Worm (Caenorhabditis elegans): ENCODE results near the gene ile-2.

The ile-2 gene

ce11 chrX:768061-768646, at the start of gene ile-2, which contains the start of gene trap-2:
TSS of gene ile-2 (plus strand) at chrX:768596.
TSS of gene trap-2 (minus strand) at chrX:768069.
- peak; percentile 81 for TF ChIP-seq W03F9.2 (tag; optimal IDR thresholded peaks at IDR 0.05)
- TF ChIP-seq dao-5 (tag; optimal IDR thresholded peaks at IDR 0.05): peak; percentile 23
- TF ChIP-seq him-1 (tag; optimal IDR thresholded peaks at IDR 0.05): peak; percentile 51

- TF ChIP-seq dao-5 (tag; optimal IDR thresholded peaks at IDR 0.05): no peak
- no peak for TF ChIP-seq W03F9.2 (tag; optimal IDR thresholded peaks at IDR 0.05)
- no peak for TF ChIP-seq him-1 (tag; optimal IDR thresholded peaks at IDR 0.05)
Observed at ce11 chrX:725868-726267, 42.5 kb upstream of the ile-2 start, which contains the start of gene sli-1. TSS of gene sli-1 (minus strand) at chrX:725968.

ce11 chrX:726295-726694, 42.1 kb upstream of the ile-2 start:
- no peak for TF ChIP-seq him-1 (tag; optimal IDR thresholded peaks at IDR 0.05)
- no peak for TF ChIP-seq W03F9.2 (tag; optimal IDR thresholded peaks at IDR 0.05)
- TF ChIP-seq dao-5 (tag; optimal IDR thresholded peaks at IDR 0.05): no peak

- TF ChIP-seq him-1 (tag; optimal IDR thresholded peaks at IDR 0.05) (no peak), W03F9.2 (tag; optimal IDR thresholded peaks at IDR 0.05) (peak; percentile 57), dao-5 (tag; optimal IDR thresholded peaks at IDR 0.05) (no peak)
Observed at ce11 chrX:727737-728136, 40.7 kb upstream of the ile-2 start.

ce11 chrX:729062-729461, 39.3 kb upstream of the ile-2 start:
- TF ChIP-seq him-1 (tag; optimal IDR thresholded peaks at IDR 0.05): no peak
- TF ChIP-seq W03F9.2 (tag; optimal IDR thresholded peaks at IDR 0.05): no peak
- TF ChIP-seq dao-5 (tag; optimal IDR thresholded peaks at IDR 0.05): no peak

- TF ChIP-seq dao-5 (tag; optimal IDR thresholded peaks at IDR 0.05) (no peak), him-1 (tag; optimal IDR thresholded peaks at IDR 0.05) (no peak), W03F9.2 (tag; optimal IDR thresholded peaks at IDR 0.05) (no peak)
Observed at ce11 chrX:735572-735971, 32.8 kb upstream of the ile-2 start, which contains the start of gene npr-19. TSS of gene npr-19 (minus strand) at chrX:735672.

ce11 chrX:736989-737388, 31.4 kb upstream of the ile-2 start:
- TF ChIP-seq W03F9.2 (tag; optimal IDR thresholded peaks at IDR 0.05) (no peak), dao-5 (tag; optimal IDR thresholded peaks at IDR 0.05) (no peak), him-1 (tag; optimal IDR thresholded peaks at IDR 0.05) (no peak)

ce11 chrX:748319-748718, 20.1 kb upstream of the ile-2 start:
- TF ChIP-seq him-1 (tag; optimal IDR thresholded peaks at IDR 0.05): no peak
- no peak for TF ChIP-seq dao-5 (tag; optimal IDR thresholded peaks at IDR 0.05)
- no peak for TF ChIP-seq W03F9.2 (tag; optimal IDR thresholded peaks at IDR 0.05)

ce11 chrX:759634-760033, 8.8 kb upstream of the ile-2 start, which contains the start of gene aex-3:
TSS of gene aex-3 (minus strand) at chrX:759734.
- TF ChIP-seq him-1 (tag; optimal IDR thresholded peaks at IDR 0.05) (no peak), dao-5 (tag; optimal IDR thresholded peaks at IDR 0.05) (no peak), W03F9.2 (tag; optimal IDR thresholded peaks at IDR 0.05) (no peak)

- TF ChIP-seq W03F9.2 (tag; optimal IDR thresholded peaks at IDR 0.05) (no peak), him-1 (tag; optimal IDR thresholded peaks at IDR 0.05) (no peak), dao-5 (tag; optimal IDR thresholded peaks at IDR 0.05) (no peak)
Observed at ce11 chrX:760579-760978, 7.8 kb upstream of the ile-2 start.

ce11 chrX:763452-763851, 4.9 kb upstream of the ile-2 start, which contains the start of gene dyf-11:
TSS of gene dyf-11 (plus strand) at chrX:763752.
- TF ChIP-seq dao-5 (tag; optimal IDR thresholded peaks at IDR 0.05) (no peak), him-1 (tag; optimal IDR thresholded peaks at IDR 0.05) (no peak), W03F9.2 (tag; optimal IDR thresholded peaks at IDR 0.05) (no peak)

- TF ChIP-seq dao-5 (tag; optimal IDR thresholded peaks at IDR 0.05) (no peak), W03F9.2 (tag; optimal IDR thresholded peaks at IDR 0.05) (no peak), him-1 (tag; optimal IDR thresholded peaks at IDR 0.05) (no peak)
Observed at ce11 chrX:769550-769949, 1.2 kb downstream of the ile-2 start.

ce11 chrX:770537-770936, 2.1 kb downstream of the ile-2 start, which contains the start of gene T04G9.7:
TSS of gene T04G9.7 (plus strand) at chrX:770837.
- TF ChIP-seq dao-5 (tag; optimal IDR thresholded peaks at IDR 0.05) (no peak), W03F9.2 (tag; optimal IDR thresholded peaks at IDR 0.05) (no peak)

ce11 chrX:772184-772583, 3.8 kb downstream of the ile-2 start, which contains the start of gene T04G9.4:
TSS of gene T04G9.4 (plus strand) at chrX:772476.
- no peak for TF ChIP-seq him-1 (tag; optimal IDR thresholded peaks at IDR 0.05)
- TF ChIP-seq W03F9.2 (tag; optimal IDR thresholded peaks at IDR 0.05): no peak
- no peak for TF ChIP-seq dao-5 (tag; optimal IDR thresholded peaks at IDR 0.05)

- TF ChIP-seq him-1 (tag; optimal IDR thresholded peaks at IDR 0.05): no peak
- no peak for TF ChIP-seq dao-5 (tag; optimal IDR thresholded peaks at IDR 0.05)
- no peak for TF ChIP-seq W03F9.2 (tag; optimal IDR thresholded peaks at IDR 0.05)
Observed at ce11 chrX:777421-777820, 9.0 kb downstream of the ile-2 start, which contains the start of gene nas-15. TSS of gene nas-15 (plus strand) at chrX:777721.
